Worm (Caenorhabditis elegans): ENCODE results near the gene acr-21.

DNA sequence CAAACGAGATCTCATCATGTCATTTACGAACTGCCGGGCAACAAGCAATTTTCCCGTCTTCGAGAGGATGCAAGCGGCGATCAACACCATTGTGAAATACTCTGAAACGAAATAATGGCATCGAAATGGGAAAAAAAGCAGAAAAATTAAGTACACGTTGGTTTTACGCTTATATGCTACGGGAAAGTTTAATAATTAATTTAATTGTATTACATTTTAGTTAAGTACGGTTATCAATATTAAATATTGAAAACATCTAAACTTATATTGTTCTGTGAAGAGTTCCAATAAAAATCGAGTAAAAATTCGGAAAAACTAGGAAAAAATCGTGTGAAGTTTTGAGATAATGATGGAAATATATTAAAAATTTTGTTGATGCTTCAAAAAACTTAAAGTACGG is 43.2 kb downstream of the acr-21 start, which contains the start of gene copd-1:
- no peak for TF ChIP-seq ces-1 (GFP tag; optimal IDR thresholded peaks at IDR 0.05)
- no peak for TF ChIP-seq Y116A8C.19 (tag; optimal IDR thresholded peaks at IDR 0.05; ENCODE audit: borderline replicate concordance)
- TF ChIP-seq ceh-82 (tag; optimal IDR thresholded peaks at IDR 0.05), result no peak
- TF ChIP-seq swsn-7 (tag; optimal IDR thresholded peaks at IDR 0.05), result no peak

Data from whole organism, L1 larva.